Fruit fly (Drosophila melanogaster) whole organism, prepupa: Measurements from ENCODE around the gene CG44774.

ENCODE experiments used
- CG10631 ChIP-seq: fragments of 200-800 bp; sonication (Bioruptor generic); optimal IDR thresholded peaks from 2 replicates; lab custom pipeline; 2016; ENCODE audit warnings: missing biosample characterization, missing genetic modification characterization
- CG11294 ChIP-seq: fragments of 200-800 bp; sonication (Bioruptor generic); IDR thresholded peaks from 2 replicates; pipeline ENCODE4 v1.3.6; 2022; ENCODE audit warnings: missing biosample characterization, missing genetic modification characterization
- CG11762 ChIP-seq: fragments of 200-800 bp; sonication (Bioruptor generic); optimal IDR thresholded peaks from 3 replicates; lab custom pipeline; 2016; ENCODE audit warnings: missing biosample characterization, missing genetic modification characterization; ENCODE audit not compliant: insufficient read depth
- CG11902 ChIP-seq: fragments of 200-800 bp; sonication (Bioruptor generic); optimal IDR thresholded peaks from 3 replicates; lab custom pipeline; 2016; ENCODE audit warnings: missing biosample characterization, missing genetic modification characterization
- CG15336 ChIP-seq: fragments of 200-800 bp; sonication (Bioruptor generic); IDR thresholded peaks from 2 replicates; pipeline ENCODE4 v1.3.6; 2022; ENCODE audit warnings: missing biosample characterization, missing genetic modification characterization
- CG1621 ChIP-seq: fragments of 200-800 bp; sonication (Bioruptor generic); optimal IDR thresholded peaks from 3 replicates; lab custom pipeline; 2018; ENCODE audit warnings: missing biosample characterization, mild to moderate bottlenecking, missing genetic modification characterization
- CG16779 ChIP-seq: fragments of 200-800 bp; sonication (Bioruptor generic); optimal IDR thresholded peaks from 3 replicates; lab custom pipeline; 2017; ENCODE audit warnings: missing biosample characterization, mild to moderate bottlenecking, missing genetic modification characterization
- CG3032 ChIP-seq: fragments of 200-800 bp; optimal IDR thresholded peaks from 2 replicates; lab custom pipeline; 2019; ENCODE audit warnings: missing biosample characterization, mild to moderate bottlenecking, missing genetic modification characterization, moderate library complexity
- CG31627 ChIP-seq: fragments of 200-800 bp; sonication (Bioruptor generic); optimal IDR thresholded peaks from 3 replicates; lab custom pipeline; 2016; ENCODE audit warnings: missing biosample characterization, missing genetic modification characterization
- CG32006 ChIP-seq: fragments of 200-800 bp; sonication (Bioruptor generic); optimal IDR thresholded peaks from 3 replicates; lab custom pipeline; 2017; ENCODE audit warnings: missing biosample characterization, mild to moderate bottlenecking, missing genetic modification characterization
- CG34406 ChIP-seq: fragments of 200-800 bp; sonication (Bioruptor generic); optimal IDR thresholded peaks from 3 replicates; lab custom pipeline; 2016; ENCODE audit warnings: missing biosample characterization, missing genetic modification characterization
- CG3919 ChIP-seq: fragments of 200-800 bp; sonication (Bioruptor generic); optimal IDR thresholded peaks from 3 replicates; lab custom pipeline; 2016; ENCODE audit warnings: missing biosample characterization, missing genetic modification characterization
- CG6163 ChIP-seq: fragments of 200-800 bp; sonication (Bioruptor generic); IDR thresholded peaks from 3 replicates; pipeline ENCODE4 v1.3.6; 2022; ENCODE audit warnings: missing biosample characterization, missing genetic modification characterization
- CG6276 ChIP-seq: fragments of 200-800 bp; sonication (Bioruptor generic); optimal IDR thresholded peaks from 2 replicates; lab custom pipeline; 2017; ENCODE audit warnings: missing biosample characterization, mild to moderate bottlenecking, missing genetic modification characterization
- CG6792 ChIP-seq: fragments of 200-800 bp; sonication (Bioruptor generic); optimal IDR thresholded peaks from 3 replicates; lab custom pipeline; 2016; ENCODE audit warnings: missing biosample characterization, missing genetic modification characterization
- CG6854 ChIP-seq: fragments of 200-800 bp; sonication (Bioruptor generic); optimal IDR thresholded peaks from 2 replicates; lab custom pipeline; 2017; ENCODE audit warnings: missing biosample characterization, mild to moderate bottlenecking, missing genetic modification characterization
- CG8632 ChIP-seq: fragments of 200-800 bp; sonication (Bioruptor generic); optimal IDR thresholded peaks from 3 replicates; lab custom pipeline; 2016; ENCODE audit warnings: missing biosample characterization, missing genetic modification characterization
- CG9139 ChIP-seq: fragments of 200-800 bp; sonication (Bioruptor generic); optimal IDR thresholded peaks from 3 replicates; lab custom pipeline; 2017; ENCODE audit warnings: missing biosample characterization, mild to moderate bottlenecking, missing genetic modification characterization
- Eip75B ChIP-seq: fragments of 200-800 bp; sonication (Bioruptor generic); optimal IDR thresholded peaks from 3 replicates; lab custom pipeline; 2016; ENCODE audit warnings: missing biosample characterization, missing genetic modification characterization
- Eip78C ChIP-seq: fragments of 200-800 bp; sonication (Bioruptor generic); peaks from one replicate; lab custom pipeline; 2016; ENCODE audit warnings: missing biosample characterization, missing genetic modification characterization
- Eip93F ChIP-seq: fragments of 200-800 bp; sonication (Bioruptor generic); optimal IDR thresholded peaks from 2 replicates; lab custom pipeline; 2016; ENCODE audit warnings: missing biosample characterization, mild to moderate bottlenecking, missing genetic modification characterization
- Ets21C ChIP-seq: fragments of 200-800 bp; sonication (Bioruptor generic); optimal IDR thresholded peaks from 3 replicates; lab custom pipeline; 2016; ENCODE audit warnings: missing biosample characterization, missing genetic modification characterization
- Hr4 ChIP-seq: fragments of 200-800 bp; sonication (Bioruptor generic); optimal IDR thresholded peaks from 3 replicates; lab custom pipeline; 2016; ENCODE audit warnings: missing biosample characterization, missing genetic modification characterization
- Met ChIP-seq: fragments of 200-800 bp; sonication (Bioruptor generic); optimal IDR thresholded peaks from 3 replicates; lab custom pipeline; 2016; ENCODE audit warnings: missing biosample characterization, missing genetic modification characterization
- OdsH ChIP-seq: fragments of 200-800 bp; sonication (Bioruptor generic); optimal IDR thresholded peaks from 3 replicates; lab custom pipeline; 2016; ENCODE audit warnings: missing biosample characterization, missing genetic modification characterization
- Smox ChIP-seq: fragments of 200-800 bp; sonication (Bioruptor generic); optimal IDR thresholded peaks from 3 replicates; lab custom pipeline; 2016; ENCODE audit warnings: missing biosample characterization, missing genetic modification characterization
- Sox102F ChIP-seq: fragments of 200-800 bp; sonication (Bioruptor generic); optimal IDR thresholded peaks from 2 replicates; lab custom pipeline; 2016; ENCODE audit warnings: missing biosample characterization, mild to moderate bottlenecking, missing genetic modification characterization
- Sox15 ChIP-seq: fragments of 200-800 bp; sonication (Bioruptor generic); optimal IDR thresholded peaks from 3 replicates; lab custom pipeline; 2016; ENCODE audit warnings: missing biosample characterization, missing genetic modification characterization
- achi ChIP-seq: fragments of 200-800 bp; sonication (Bioruptor generic); optimal IDR thresholded peaks from 3 replicates; lab custom pipeline; 2016; ENCODE audit warnings: missing biosample characterization, missing genetic modification characterization
- acj6 ChIP-seq: fragments of 200-800 bp; sonication (Bioruptor generic); optimal IDR thresholded peaks from 3 replicates; lab custom pipeline; 2016; ENCODE audit warnings: missing biosample characterization, missing genetic modification characterization
- fd85E ChIP-seq: fragments of 200-800 bp; sonication (Bioruptor generic); optimal IDR thresholded peaks from 3 replicates; lab custom pipeline; 2016; ENCODE audit warnings: missing biosample characterization, missing genetic modification characterization
- fkh ChIP-seq: fragments of 200-800 bp; sonication (Bioruptor generic); optimal IDR thresholded peaks from 3 replicates; lab custom pipeline; 2017; ENCODE audit warnings: missing biosample characterization, mild to moderate bottlenecking, missing genetic modification characterization, moderate library complexity
- net ChIP-seq: fragments of 200-800 bp; sonication (Bioruptor generic); optimal IDR thresholded peaks from 3 replicates; lab custom pipeline; 2016; ENCODE audit warnings: missing biosample characterization, missing genetic modification characterization
- pdm3 ChIP-seq: fragments of 200-800 bp; sonication (Bioruptor generic); optimal IDR thresholded peaks from 3 replicates; lab custom pipeline; 2016; ENCODE audit warnings: missing biosample characterization, missing genetic modification characterization
- salr ChIP-seq, 2 experiments: fragments of 200-800 bp; sonication (Bioruptor generic); optimal IDR thresholded peaks; 3 replicates each; lab custom pipeline; 2016 to 2018; ENCODE audit warnings: missing biosample characterization in 2 of 2, missing genetic modification characterization in 2 of 2, mild to moderate bottlenecking in 1 of 2
- spab ChIP-seq: fragments of 200-800 bp; sonication (Bioruptor generic); optimal IDR thresholded peaks from 2 replicates; lab custom pipeline; 2017; ENCODE audit warnings: missing biosample characterization, mild to moderate bottlenecking, missing genetic modification characterization, missing genetic modification reagents
- ss ChIP-seq, 2 experiments: fragments of 200-800 bp; sonication (Bioruptor generic); optimal IDR thresholded peaks; 2 replicates in 1 of 2; 3 replicates in 1 of 2; lab custom pipeline; 2017 to 2018; ENCODE audit warnings: mild to moderate bottlenecking in 2 of 2, missing biosample characterization in 2 of 2, missing genetic modification characterization in 2 of 2, moderate library complexity in 1 of 2
- svp ChIP-seq: fragments of 200-800 bp; sonication (Bioruptor generic); peaks from one replicate; lab custom pipeline; 2016; ENCODE audit warnings: missing biosample characterization, missing genetic modification characterization
- topi ChIP-seq: fragments of 200-800 bp; sonication (Bioruptor generic); optimal IDR thresholded peaks from 3 replicates; lab custom pipeline; 2016; ENCODE audit warnings: missing biosample characterization, missing genetic modification characterization
- vri ChIP-seq: fragments of 200-800 bp; sonication (Bioruptor generic); optimal IDR thresholded peaks from 3 replicates; lab custom pipeline; 2016; ENCODE audit warnings: missing biosample characterization, mild to moderate bottlenecking, missing genetic modification characterization

The CG44774 gene

dm6 chrX:4939788-4940441, 2.0 kb upstream of the CG44774 start (continued):
- peak; percentile 97 for TF ChIP-seq CG11294 (GFP tag; lab: Robert Waterston, UW)
- TF ChIP-seq Eip75B (GFP tag; lab: Kevin White, UChicago) = peak; percentile 96
- peak; percentile 98 for TF ChIP-seq CG32006 (GFP tag; lab: Kevin White, UChicago)
- TF ChIP-seq CG15336 = peak; percentile 98
- TF ChIP-seq CG11902 = peak; percentile 95
- peak; percentile 97 for TF ChIP-seq CG10631
- TF ChIP-seq Met = peak; percentile 95
- peak; percentile 94 for TF ChIP-seq CG34406 (GFP tag; lab: Kevin White, UChicago)
- TF ChIP-seq Hr4 (GFP tag; lab: Kevin White, UChicago) = peak; percentile 98
- peak; percentile 23 for TF ChIP-seq fkh (GFP tag; lab: Kevin White, UChicago)
- TF ChIP-seq achi = peak; percentile 95
- peak; percentile 92 to 96 for TF ChIP-seq salr (GFP tag; optimal IDR thresholded peaks at IDR 0.05; lab: Kevin White, UChicago)
- TF ChIP-seq Sox15 (GFP tag; lab: Kevin White, UChicago) = peak; percentile 96
- TF ChIP-seq CG6792 (GFP tag; lab: Kevin White, UChicago) = peak; percentile 96
- TF ChIP-seq Smox (GFP tag; lab: Kevin White, UChicago) = peak; percentile 93
- TF ChIP-seq CG6163 (GFP tag; lab: Robert Waterston, UW) = peak; percentile 99
- peak; percentile 92 for TF ChIP-seq spab
- peak; percentile 95 for TF ChIP-seq CG6276
- peak; percentile 94 for TF ChIP-seq CG8632 (GFP tag; lab: Kevin White, UChicago)
- peak; percentile 95 for TF ChIP-seq topi (GFP tag; lab: Kevin White, UChicago)
- TF ChIP-seq CG11762 (GFP tag; lab: Kevin White, UChicago) = peak; percentile 96
- peak; percentile 90 for TF ChIP-seq CG9139
- TF ChIP-seq Eip93F (GFP tag; lab: Kevin White, UChicago) = peak; percentile 73
- TF ChIP-seq CG31627 (GFP tag; lab: Kevin White, UChicago) = peak; percentile 96
- peak; percentile 73 for TF ChIP-seq vri (GFP tag; lab: Kevin White, UChicago)
- peak; percentile 95 for TF ChIP-seq net
- TF ChIP-seq Sox102F (GFP tag; lab: Kevin White, UChicago) = peak; percentile 92
- TF ChIP-seq fd85E = peak; percentile 78
- TF ChIP-seq CG1621 (tag; lab: Kevin White, UChicago) = peak; percentile 97

DNA sequence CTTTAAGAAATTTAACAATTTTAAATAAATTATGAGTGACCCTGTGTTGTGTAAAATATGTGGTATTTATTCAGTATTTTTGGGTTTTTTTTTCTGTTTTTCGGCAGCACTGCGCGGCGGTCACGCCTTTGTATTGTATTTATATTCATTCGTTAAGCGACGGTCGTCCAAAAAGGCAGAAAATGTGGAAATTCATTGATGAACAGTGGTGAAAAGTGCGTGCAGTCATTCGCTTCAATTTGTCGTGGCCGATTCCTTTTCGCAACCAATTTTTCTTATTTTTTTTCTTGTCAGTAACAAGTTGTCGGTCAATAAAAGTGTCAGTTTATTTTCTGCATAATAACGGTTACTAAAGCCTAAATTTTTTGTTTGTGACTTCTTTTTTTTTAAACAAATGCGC, 1.1 kb upstream of the CG44774 start, which contains the start of gene Ptp4E:
TSS of gene Ptp4E (plus strand) at position 143 of the 400 bp plus-strand sequence.
- TF ChIP-seq ss (GFP tag; optimal IDR thresholded peaks at IDR 0.05; lab: Kevin White, UChicago) = peak; percentile 22 to 26
- no peak for TF ChIP-seq CG16779 (tag; lab: Kevin White, UChicago)
- TF ChIP-seq Ets21C (GFP tag; lab: Kevin White, UChicago) = no peak
- no peak for TF ChIP-seq CG3032 (tag; lab: Kevin White, UChicago)
- peak; percentile 20 for TF ChIP-seq CG3919 (GFP tag; lab: Kevin White, UChicago)
- no peak for TF ChIP-seq net
- TF ChIP-seq OdsH = no peak
- peak; percentile 20 for TF ChIP-seq pdm3 (GFP tag; lab: Kevin White, UChicago)
- TF ChIP-seq Sox102F (GFP tag; lab: Kevin White, UChicago) = peak; percentile 10
- TF ChIP-seq Eip78C (GFP tag; lab: Kevin White, UChicago) = peak; percentile 61
- no peak for TF ChIP-seq acj6
- peak; percentile 7 for TF ChIP-seq vri (GFP tag; lab: Kevin White, UChicago)
- TF ChIP-seq CG6854 (GFP tag; lab: Kevin White, UChicago) = peak; percentile 6
- peak; percentile 53 for TF ChIP-seq svp (GFP tag; lab: Kevin White, UChicago)
